Worm (Caenorhabditis elegans): ENCODE results near the gene nep-2.

nep-2 gene

DNA sequence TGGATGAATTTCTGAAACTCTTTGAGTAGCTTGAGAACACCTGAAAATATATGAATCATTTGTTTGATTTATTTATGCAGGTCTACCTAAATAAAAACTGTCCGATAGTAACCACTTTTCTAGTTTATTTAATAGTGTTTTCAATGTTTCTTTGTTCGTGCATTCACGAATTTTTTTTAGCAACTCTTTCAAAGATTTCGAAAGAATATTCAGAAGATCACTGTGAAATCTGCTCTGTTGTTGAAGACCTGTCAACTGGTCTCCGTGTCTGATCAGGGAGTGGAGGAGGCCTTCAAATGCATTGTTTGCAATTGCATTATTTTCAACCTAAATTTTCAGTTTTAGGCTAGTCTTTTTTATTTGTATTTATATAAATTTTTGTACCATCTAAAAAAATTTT is 15.6 kb downstream of the nep-2 start, which contains the start of gene T05A8.1:
T05A8.1 (minus strand) TSS at position 101 of the 400 bp plus-strand sequence.
- TF ChIP-seq blmp-1 (tag; optimal IDR thresholded peaks at IDR 0.05) (no peak), snpc-4 (tag; optimal IDR thresholded peaks at IDR 0.05) (no peak), flh-1 (GFP tag; optimal IDR thresholded peaks at IDR 0.05) (no peak), nhr-12 (tag; optimal IDR thresholded peaks at IDR 0.05) (no peak), drap-1 (GFP tag; optimal IDR thresholded peaks at IDR 0.05) (no peak), sem-2 (GFP tag; optimal IDR thresholded peaks at IDR 0.05) (no peak), mep-1 (tag; optimal IDR thresholded peaks at IDR 0.05) (no peak), mls-2 (tag; optimal IDR thresholded peaks at IDR 0.05) (no peak), lsy-2 (tag; optimal IDR thresholded peaks at IDR 0.05) (no peak)

DNA sequence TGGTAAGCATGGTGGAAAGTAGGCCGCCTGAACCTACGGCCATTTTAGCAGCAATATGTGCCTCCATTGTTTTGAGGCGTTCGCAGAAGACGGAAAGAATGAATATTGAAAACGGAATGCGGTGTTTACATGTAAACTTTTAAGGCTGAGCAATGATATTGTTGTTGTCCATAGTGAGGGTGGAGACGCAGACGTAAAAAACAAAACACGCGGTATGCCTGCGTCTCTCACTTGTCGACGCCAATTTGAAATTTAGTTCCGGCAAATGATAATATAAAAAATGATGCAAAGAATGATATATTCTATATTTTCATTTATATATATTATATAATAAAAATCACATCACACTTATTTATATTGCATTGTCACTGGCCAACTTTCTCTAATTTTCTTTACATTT is 17.7 kb downstream of the nep-2 start, which contains the start of gene Y47G7B.2:
Y47G7B.2 (minus strand) TSS at position 143 of the 400 bp plus-strand sequence.
- TF ChIP-seq lsy-2 (tag; optimal IDR thresholded peaks at IDR 0.05) = no peak

DNA sequence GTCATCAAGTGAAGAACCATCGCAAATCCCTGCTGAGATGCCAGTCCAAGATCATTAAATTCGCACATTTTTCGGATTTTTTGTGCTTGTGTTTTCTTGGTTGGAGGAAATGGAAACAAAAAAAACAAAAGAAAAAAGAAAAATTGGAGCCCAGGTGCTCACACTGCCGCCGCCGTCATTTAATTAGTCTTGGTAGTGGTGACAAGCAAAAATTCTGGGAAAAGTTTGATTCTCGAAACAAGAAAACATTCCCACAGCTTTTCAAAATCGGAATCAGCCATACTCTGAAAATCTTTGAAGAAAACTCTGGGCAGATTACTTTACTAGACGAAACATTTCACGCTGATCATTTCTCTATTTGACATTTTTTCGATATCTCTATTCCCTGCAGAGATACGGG is 20.4 kb downstream of the nep-2 start, which contains the start of gene srh-128:
srh-128 (minus strand) TSS at position 101 of the 400 bp plus-strand sequence.
- no peak for TF ChIP-seq mls-2 (tag; optimal IDR thresholded peaks at IDR 0.05)
- no peak for TF ChIP-seq lsy-2 (tag; optimal IDR thresholded peaks at IDR 0.05)
- no peak for TF ChIP-seq snpc-4 (tag; optimal IDR thresholded peaks at IDR 0.05)
- no peak for TF ChIP-seq nhr-237 (tag; optimal IDR thresholded peaks at IDR 0.05)
- no peak for TF ChIP-seq nhr-2 (tag; optimal IDR thresholded peaks at IDR 0.05)
- no peak for TF ChIP-seq lin-32 (GFP tag; optimal IDR thresholded peaks at IDR 0.05)
- TF ChIP-seq elt-3 (tag; optimal IDR thresholded peaks at IDR 0.05) = no peak
- no peak for TF ChIP-seq ces-1 (GFP tag; optimal IDR thresholded peaks at IDR 0.05)
- no peak for TF ChIP-seq ham-2 (GFP tag; optimal IDR thresholded peaks at IDR 0.05)
- no peak for TF ChIP-seq lin-13 (tag; optimal IDR thresholded peaks at IDR 0.05)
- no peak for TF ChIP-seq unc-62 (GFP tag; optimal IDR thresholded peaks at IDR 0.05)
- no peak for TF ChIP-seq sem-2 (GFP tag; optimal IDR thresholded peaks at IDR 0.05)
- TF ChIP-seq tbx-8 (GFP tag; optimal IDR thresholded peaks at IDR 0.05) = no peak
- TF ChIP-seq zip-8 (tag; optimal IDR thresholded peaks at IDR 0.05) = no peak
- no peak for TF ChIP-seq unc-39 (tag; optimal IDR thresholded peaks at IDR 0.05)
- TF ChIP-seq blmp-1 (tag; optimal IDR thresholded peaks at IDR 0.05) = no peak
- TF ChIP-seq mep-1 (tag; optimal IDR thresholded peaks at IDR 0.05) = no peak
- no peak for TF ChIP-seq M03D4.4 (tag; optimal IDR thresholded peaks at IDR 0.05)
- no peak for TF ChIP-seq sptf-1 (tag; optimal IDR thresholded peaks at IDR 0.05)

DNA sequence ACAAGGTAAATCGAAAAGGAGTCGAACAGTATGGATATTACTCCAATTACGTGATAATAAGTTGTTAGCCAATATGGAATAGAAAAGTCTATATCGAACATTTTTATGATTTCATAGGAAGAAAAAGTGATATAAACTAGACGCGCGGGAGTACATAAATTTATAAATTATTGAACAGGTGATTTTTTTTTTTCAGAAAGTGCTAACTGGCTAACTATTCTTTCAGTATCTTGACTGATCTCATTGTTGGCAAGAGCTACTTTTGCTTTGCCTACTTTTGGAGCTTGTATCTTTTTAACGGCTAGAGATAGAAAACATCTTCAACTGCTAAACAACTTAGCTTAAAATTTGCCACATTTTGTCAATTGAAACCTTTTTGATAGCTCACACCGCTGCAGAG is 22.8 kb downstream of the nep-2 start, which contains the start of gene sri-60:
sri-60 (minus strand) TSS at position 101 of the 400 bp plus-strand sequence.
- TF ChIP-seq nhr-76 (tag; optimal IDR thresholded peaks at IDR 0.05) (no peak), elt-1 (tag; optimal IDR thresholded peaks at IDR 0.05; ENCODE audit: borderline replicate concordance, insufficient read depth) (no peak)

DNA sequence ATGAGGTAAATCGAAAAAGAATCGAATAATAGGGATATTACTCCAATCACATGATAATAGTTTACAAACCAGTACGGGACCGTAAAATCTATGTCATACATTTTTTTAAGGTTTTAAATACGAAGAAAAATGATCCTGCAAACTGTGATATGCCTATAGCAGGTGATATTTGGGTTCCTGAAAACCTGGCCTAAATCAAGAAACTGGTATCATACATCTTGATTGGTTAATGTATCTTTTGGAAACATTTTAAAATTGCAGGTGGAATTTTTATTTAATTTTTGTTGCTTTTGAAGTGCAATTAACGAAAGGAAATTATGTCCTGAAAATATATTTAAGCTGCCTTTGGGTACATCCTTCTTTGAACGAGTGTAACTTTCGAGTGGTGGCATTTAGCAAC is 25.3 kb downstream of the nep-2 start, which contains the start of gene sri-61:
sri-61 (minus strand) TSS at position 101 of the 400 bp plus-strand sequence.
- no peak for TF ChIP-seq mep-1 (tag; optimal IDR thresholded peaks at IDR 0.05)
- TF ChIP-seq mab-5 (tag; optimal IDR thresholded peaks at IDR 0.05) = no peak
- no peak for TF ChIP-seq hlh-1 (tag; optimal IDR thresholded peaks at IDR 0.05)
- TF ChIP-seq ceh-43 (GFP tag; optimal IDR thresholded peaks at IDR 0.05) = no peak
- TF ChIP-seq elt-3 (tag; optimal IDR thresholded peaks at IDR 0.05) = no peak
- TF ChIP-seq sem-2 (GFP tag; optimal IDR thresholded peaks at IDR 0.05) = no peak
- no peak for TF ChIP-seq lin-32 (GFP tag; optimal IDR thresholded peaks at IDR 0.05)
- TF ChIP-seq ceh-39 (tag; optimal IDR thresholded peaks at IDR 0.05) = no peak
- TF ChIP-seq ham-2 (GFP tag; optimal IDR thresholded peaks at IDR 0.05) = no peak
- TF ChIP-seq drap-1 (GFP tag; optimal IDR thresholded peaks at IDR 0.05) = no peak

DNA sequence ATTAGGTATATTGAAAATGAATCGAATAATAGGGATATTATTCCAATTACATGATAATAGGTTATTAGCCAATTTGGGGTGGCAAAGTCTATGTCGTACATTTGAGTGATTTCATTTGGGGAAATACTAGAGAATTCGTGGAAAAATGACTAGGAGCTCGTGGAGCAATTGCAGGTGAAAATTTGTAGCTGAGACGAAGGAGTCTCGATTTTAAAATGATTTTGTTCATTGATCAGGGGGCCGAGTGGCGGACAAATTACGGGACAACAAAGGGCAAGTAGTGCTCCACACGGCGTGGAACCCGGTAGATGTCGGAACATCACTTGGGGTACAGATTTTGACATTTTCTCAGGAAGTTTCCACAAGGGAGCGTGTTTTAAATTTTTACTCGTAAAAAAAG is 27.2 kb downstream of the nep-2 start, which contains the start of gene sri-62:
sri-62 (minus strand) TSS at position 101 of the 400 bp plus-strand sequence.
- TF ChIP-seq ztf-11 (tag; optimal IDR thresholded peaks at IDR 0.05) (no peak), blmp-1 (tag; optimal IDR thresholded peaks at IDR 0.05) (no peak), bed-3 (GFP tag; optimal IDR thresholded peaks at IDR 0.05) (no peak), mep-1 (tag; optimal IDR thresholded peaks at IDR 0.05) (no peak), nhr-76 (tag; optimal IDR thresholded peaks at IDR 0.05) (no peak), flh-1 (GFP tag; optimal IDR thresholded peaks at IDR 0.05) (no peak)
